Fruit fly (Drosophila melanogaster) whole organism, embryonic: Measurements from ENCODE around the gene Sqor.

Experiments
- Aef1 ChIP-seq: fragments of 200-800 bp; sonication (Bioruptor generic); IDR thresholded peaks from 3 replicates; pipeline ENCODE4 v1.3.6; 2022; ENCODE audit warnings: missing biosample characterization, missing genetic modification characterization
- B-H2 ChIP-seq: fragments of 200-800 bp; sonication (Bioruptor generic); optimal IDR thresholded peaks from 2 replicates; lab custom pipeline; 2018; ENCODE audit warnings: missing biosample characterization, mild to moderate bottlenecking, missing genetic modification characterization
- Bgb ChIP-seq: fragments of 200-800 bp; sonication (Bioruptor generic); IDR thresholded peaks from 2 replicates; pipeline ENCODE4 v1.3.6; 2022; ENCODE audit warnings: missing biosample characterization, missing genetic modification characterization; ENCODE audit not compliant: partially characterized antibody
- CG10209 ChIP-seq: fragments of 200-800 bp; sonication (Bioruptor generic); optimal IDR thresholded peaks from 3 replicates; lab custom pipeline; 2017; ENCODE audit warnings: missing biosample characterization, mild to moderate bottlenecking, missing genetic modification characterization, missing genetic modification reagents
- CG10274 ChIP-seq: fragments of 200-800 bp; sonication (Bioruptor generic); optimal IDR thresholded peaks from 3 replicates; lab custom pipeline; 2017; ENCODE audit warnings: missing biosample characterization, mild to moderate bottlenecking, missing genetic modification characterization
- CG10321 ChIP-seq: fragments of 200-800 bp; sonication (Bioruptor generic); IDR thresholded peaks from 2 replicates; pipeline ENCODE4 v1.3.6; 2022; ENCODE audit warnings: missing biosample characterization, missing genetic modification characterization
- CG10366 ChIP-seq: fragments of 200-800 bp; sonication (Bioruptor generic); IDR thresholded peaks from 2 replicates; pipeline ENCODE4 v1.3.6; 2022; ENCODE audit warnings: missing biosample characterization, missing genetic modification characterization
- CG11398 ChIP-seq: fragments of 200-800 bp; sonication (Bioruptor generic); optimal IDR thresholded peaks from 2 replicates; lab custom pipeline; 2016; ENCODE audit warnings: missing biosample characterization, missing genetic modification characterization
- CG11695 ChIP-seq: fragments of 200-800 bp; sonication (Bioruptor generic); IDR thresholded peaks from 3 replicates; pipeline ENCODE4 v1.3.6; 2022; ENCODE audit warnings: missing biosample characterization, missing genetic modification characterization
- CG12219 ChIP-seq: fragments of 200-800 bp; sonication (Bioruptor generic); optimal IDR thresholded peaks from 3 replicates; lab custom pipeline; 2018; ENCODE audit warnings: missing biosample characterization, mild to moderate bottlenecking, missing genetic modification characterization
- CG12942 ChIP-seq: fragments of 200-800 bp; sonication (Bioruptor generic); optimal IDR thresholded peaks from 3 replicates; lab custom pipeline; 2016; ENCODE audit warnings: missing biosample characterization, missing genetic modification characterization
- CG13287 ChIP-seq: fragments of 200-800 bp; sonication (Bioruptor generic); IDR thresholded peaks from 2 replicates; pipeline ENCODE4 v1.3.6; 2022; ENCODE audit warnings: missing biosample characterization, missing genetic modification characterization; ENCODE audit not compliant: partially characterized antibody
- CG13424 ChIP-seq: fragments of 200-800 bp; sonication (Bioruptor generic); optimal IDR thresholded peaks from 2 replicates; lab custom pipeline; 2019; ENCODE audit warnings: missing biosample characterization, mild to moderate bottlenecking, missing genetic modification characterization, moderate library complexity
- CG15011 ChIP-seq: fragments of 200-800 bp; sonication (Bioruptor generic); optimal IDR thresholded peaks from 3 replicates; lab custom pipeline; 2018; ENCODE audit warnings: missing biosample characterization, mild to moderate bottlenecking, missing genetic modification characterization
- CG16813 ChIP-seq: fragments of 200-800 bp; sonication (Bioruptor generic); IDR thresholded peaks from 3 replicates; pipeline ENCODE4 v1.3.6; 2022; ENCODE audit warnings: missing biosample characterization, missing genetic modification characterization; ENCODE audit not compliant: partially characterized antibody
- CG17359 ChIP-seq: fragments of 200-800 bp; sonication (Bioruptor generic); optimal IDR thresholded peaks from 3 replicates; lab custom pipeline; 2018; ENCODE audit warnings: missing biosample characterization, mild to moderate bottlenecking, missing genetic modification characterization, moderate library complexity
- CG17385 ChIP-seq: fragments of 200-800 bp; sonication (Bioruptor generic); optimal IDR thresholded peaks from 3 replicates; lab custom pipeline; 2018; ENCODE audit warnings: missing biosample characterization, mild to moderate bottlenecking, missing genetic modification characterization
- CG18262 ChIP-seq: fragments of 200-800 bp; optimal IDR thresholded peaks from 3 replicates; lab custom pipeline; 2019; ENCODE audit warnings: missing biosample characterization, mild to moderate bottlenecking, missing genetic modification characterization, moderate library complexity
- CG18619 ChIP-seq: fragments of 200-800 bp; sonication (Bioruptor generic); optimal IDR thresholded peaks from 3 replicates; lab custom pipeline; 2017; ENCODE audit warnings: missing biosample characterization, mild to moderate bottlenecking, missing genetic modification characterization
- CG31365 ChIP-seq: fragments of 200-800 bp; sonication (Bioruptor generic); optimal IDR thresholded peaks from 2 replicates; lab custom pipeline; 2018; ENCODE audit warnings: missing biosample characterization, mild to moderate bottlenecking, missing genetic modification characterization
- CG3726 ChIP-seq: fragments of 200-800 bp; sonication (Bioruptor generic); IDR thresholded peaks from 3 replicates; pipeline ENCODE4, ENCODE4 v1.3.6; 2022; ENCODE audit warnings: missing biosample characterization, missing genetic modification characterization
- CG3847 ChIP-seq: fragments of 200-800 bp; sonication (Bioruptor generic); IDR thresholded peaks from 2 replicates; pipeline ENCODE4 v1.3.6; 2022; ENCODE audit warnings: missing biosample characterization, missing genetic modification characterization
- CG5180 ChIP-seq: fragments of 200-800 bp; sonication (Bioruptor generic); optimal IDR thresholded peaks from 3 replicates; lab custom pipeline; 2017; ENCODE audit warnings: missing biosample characterization, missing genetic modification characterization, mild to moderate bottlenecking, moderate library complexity, missing genetic modification reagents
- CG6254 ChIP-seq: fragments of 200-800 bp; sonication (Bioruptor generic); optimal IDR thresholded peaks from 3 replicates; lab custom pipeline; 2017; ENCODE audit warnings: mild to moderate bottlenecking, missing biosample characterization, missing genetic modification reagents, missing genetic modification characterization
- CG6654 ChIP-seq: fragments of 200-800 bp; sonication (Bioruptor generic); optimal IDR thresholded peaks from 2 replicates; lab custom pipeline; 2017; ENCODE audit warnings: missing biosample characterization, mild to moderate bottlenecking, missing genetic modification characterization
- D19A ChIP-seq: fragments of 200-800 bp; optimal IDR thresholded peaks from 3 replicates; lab custom pipeline; 2019; ENCODE audit warnings: missing biosample characterization, mild to moderate bottlenecking, missing genetic modification characterization, moderate library complexity
- Dip3 ChIP-seq: fragments of 200-800 bp; sonication (Bioruptor generic); optimal IDR thresholded peaks from 3 replicates; lab custom pipeline; 2016; ENCODE audit warnings: missing biosample characterization, missing genetic modification characterization
- Dll ChIP-seq: fragments of 200-800 bp; sonication (Bioruptor generic); IDR thresholded peaks from 4 replicates; pipeline ENCODE4 v1.3.6; 2022; ENCODE audit warnings: missing biosample characterization, missing genetic modification characterization; ENCODE audit not compliant: partially characterized antibody
- Hmr ChIP-seq: fragments of 200-800 bp; sonication (Bioruptor generic); optimal IDR thresholded peaks from 3 replicates; lab custom pipeline; 2017; ENCODE audit warnings: mild to moderate bottlenecking, missing biosample characterization, missing genetic modification reagents, missing genetic modification characterization
- Hr51 ChIP-seq, 2 experiments: fragments of 200-800 bp; sonication (Bioruptor generic); optimal IDR thresholded peaks; 2 replicates in 1 of 2; 3 replicates in 1 of 2; lab custom pipeline; 2016 to 2018; ENCODE audit warnings: missing biosample characterization in 2 of 2, missing genetic modification characterization in 2 of 2, mild to moderate bottlenecking in 1 of 2, moderate library complexity in 1 of 2
- Lim3 ChIP-seq: fragments of 200-800 bp; sonication (Bioruptor generic); IDR thresholded peaks from 2 replicates; pipeline ENCODE4 v1.3.6; 2022; ENCODE audit warnings: missing biosample characterization, missing genetic modification characterization
- Mad ChIP-seq: fragments of 200-800 bp; sonication (Bioruptor generic); optimal IDR thresholded peaks from 2 replicates; lab custom pipeline; 2016; ENCODE audit warnings: missing biosample characterization, missing genetic modification characterization
- Oli ChIP-seq: fragments of 200-800 bp; sonication (Bioruptor generic); optimal IDR thresholded peaks from 2 replicates; lab custom pipeline; 2018; ENCODE audit warnings: missing biosample characterization, mild to moderate bottlenecking, missing genetic modification characterization, moderate library complexity
- Optix ChIP-seq: fragments of 200-800 bp; sonication (Bioruptor generic); IDR thresholded peaks from 3 replicates; pipeline ENCODE4 v1.3.6; 2022; ENCODE audit warnings: missing biosample characterization, missing genetic modification characterization
- Sox102F ChIP-seq: fragments of 200-800 bp; sonication (Bioruptor generic); optimal IDR thresholded peaks from 2 replicates; lab custom pipeline; 2018; ENCODE audit warnings: missing biosample characterization, mild to moderate bottlenecking, missing genetic modification characterization, moderate library complexity
- Tbp ChIP-seq: fragments of >200 bp; optimal IDR thresholded peaks from 2 replicates; lab custom pipeline; 2018; ENCODE audit warnings: missing biosample characterization, missing genetic modification characterization
- Xrp1 ChIP-seq: fragments of 200-800 bp; sonication (Bioruptor generic); IDR thresholded peaks from 2 replicates; pipeline ENCODE4 v1.3.6; 2022; ENCODE audit warnings: missing biosample characterization, missing genetic modification characterization
- bab2 ChIP-seq: fragments of 200-800 bp; sonication (Bioruptor generic); optimal IDR thresholded peaks from 2 replicates; lab custom pipeline; 2016; ENCODE audit warnings: missing biosample characterization, missing genetic modification characterization
- bowl ChIP-seq: fragments of 200-800 bp; sonication (Bioruptor generic); IDR thresholded peaks from 2 replicates; pipeline ENCODE4 v1.3.6; 2022; ENCODE audit warnings: missing biosample characterization, missing genetic modification characterization
- dimm ChIP-seq: fragments of 200-800 bp; sonication (Bioruptor generic); IDR thresholded peaks from 2 replicates; pipeline ENCODE4 v1.3.6; 2022; ENCODE audit warnings: missing biosample characterization, missing genetic modification characterization
- dm ChIP-seq: fragments of 200-800 bp; sonication (Bioruptor generic); optimal IDR thresholded peaks from 3 replicates; lab custom pipeline; 2016; ENCODE audit warnings: missing biosample characterization, missing genetic modification characterization
- esg ChIP-seq: fragments of 200-800 bp; sonication (Bioruptor generic); conservative IDR thresholded peaks from 2 replicates; pipeline ENCODE4 v1.3.6; 2022; ENCODE audit warnings: missing biosample characterization, missing genetic modification characterization
- ewg ChIP-seq: fragments of 200-800 bp; sonication (Bioruptor generic); optimal IDR thresholded peaks from 3 replicates; lab custom pipeline; 2017; ENCODE audit warnings: mild to moderate bottlenecking, missing biosample characterization, missing genetic modification reagents, missing genetic modification characterization
- fd102C ChIP-seq: fragments of 200-800 bp; sonication (Bioruptor generic); optimal IDR thresholded peaks from 2 replicates; lab custom pipeline; 2018; ENCODE audit warnings: missing biosample characterization, mild to moderate bottlenecking, missing genetic modification characterization, moderate library complexity
- fd64A ChIP-seq: fragments of 200-800 bp; sonication (Bioruptor generic); optimal IDR thresholded peaks from 3 replicates; lab custom pipeline; 2018; ENCODE audit warnings: missing biosample characterization, mild to moderate bottlenecking, missing genetic modification characterization
- fru ChIP-seq: fragments of >200 bp; optimal IDR thresholded peaks from 2 replicates; lab custom pipeline; 2017
- hth ChIP-seq: fragments of >200 bp; optimal IDR thresholded peaks from 2 replicates; lab custom pipeline; 2017; ENCODE audit warnings: inconsistent platforms
- jing ChIP-seq: fragments of 200-800 bp; sonication (Bioruptor generic); optimal IDR thresholded peaks from 2 replicates; lab custom pipeline; 2018; ENCODE audit warnings: missing biosample characterization, mild to moderate bottlenecking, missing genetic modification characterization
- ken ChIP-seq: fragments of 200-800 bp; sonication (Bioruptor generic); IDR thresholded peaks from 3 replicates; pipeline ENCODE4 v1.3.6; 2022; ENCODE audit warnings: missing biosample characterization, missing genetic modification characterization
- pros ChIP-seq: fragments of 200-800 bp; sonication (Bioruptor generic); optimal IDR thresholded peaks from 3 replicates; lab custom pipeline; 2019; ENCODE audit warnings: missing biosample characterization, mild to moderate bottlenecking, missing genetic modification characterization, moderate library complexity
- ranshi ChIP-seq: fragments of 200-800 bp; sonication (Bioruptor generic); IDR thresholded peaks from 2 replicates; pipeline ENCODE4 v1.3.6; 2022; ENCODE audit warnings: missing biosample characterization, missing genetic modification characterization

The Sqor gene

DNA sequence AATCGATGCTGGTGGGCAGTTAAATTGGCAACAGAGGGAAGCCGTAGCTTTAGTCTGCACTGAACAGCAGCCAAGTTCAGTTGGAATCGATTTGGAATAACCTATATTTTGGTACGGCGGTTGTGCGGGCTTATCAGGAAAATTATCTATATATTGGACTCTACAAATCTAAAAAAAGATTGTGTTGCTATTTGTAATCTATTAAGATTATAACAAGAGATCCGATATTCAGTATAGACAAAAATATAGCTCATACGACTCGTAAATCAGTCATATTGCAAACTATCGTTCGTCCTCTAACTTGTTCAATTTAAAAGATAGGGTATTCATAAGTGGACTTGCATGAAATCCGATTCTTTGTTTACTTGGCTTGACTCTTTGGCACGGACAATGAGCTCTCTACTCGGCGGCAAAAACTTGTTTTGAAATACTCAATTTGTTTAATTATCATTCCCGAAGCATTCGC lies 48.7 kb downstream of the Sqor start, which contains the start of gene Hexo1 (continued):
- TF ChIP-seq CG17385 (GFP tag; lab: Kevin White, UChicago) (peak; percentile 36), CG12219 (GFP tag; lab: Kevin White, UChicago) (peak; percentile 34), Lim3 (GFP tag; lab: Robert Waterston, UW) (no peak), Dll (GFP tag; lab: Robert Waterston, UW) (no peak), Oli (tag; lab: Kevin White, UChicago) (peak; percentile 25), CG3726 (GFP tag; lab: Robert Waterston, UW) (no peak), Mad (GFP tag; lab: Kevin White, UChicago) (no peak), Bgb (GFP tag; lab: Robert Waterston, UW) (no peak), CG10209 (GFP tag; lab: Kevin White, UChicago) (no peak), Dip3 (GFP tag; lab: Kevin White, UChicago) (no peak), ranshi (no peak), CG18619 (GFP tag; lab: Kevin White, UChicago) (no peak), bab2 (peak; percentile 13), CG10366 (GFP tag; lab: Robert Waterston, UW) (0 out of 2 replicates have a peak, but pooled peaks have one; percentile 10), Aef1 (GFP tag; lab: Robert Waterston, UW) (no peak), pros (no peak), CG11398 (GFP tag; lab: Kevin White, UChicago) (no peak), CG17359 (tag; lab: Kevin White, UChicago) (peak; percentile 40), CG11695 (GFP tag; lab: Robert Waterston, UW) (0 out of 3 replicates have a peak, but pooled peaks have one; percentile 40), fd102C (GFP tag; lab: Kevin White, UChicago) (no peak), Xrp1 (peak; percentile 27; the same call in 1 of the 2 replicates), ewg (GFP tag; lab: Kevin White, UChicago) (no peak), ken (GFP tag; lab: Robert Waterston, UW) (no peak), D19A (tag; lab: Kevin White, UChicago) (peak; percentile 97), Tbp (GFP tag; lab: Kevin White, UChicago) (no peak), CG31365 (tag; lab: Kevin White, UChicago) (no peak), Optix (GFP tag; lab: Robert Waterston, UW) (no peak), Hmr (GFP tag; lab: Kevin White, UChicago) (peak; percentile 37), CG6654 (GFP tag; lab: Kevin White, UChicago) (no peak), hth (lab: Kevin White, UChicago) (no peak), dimm (no peak), CG13424 (tag; lab: Kevin White, UChicago) (peak; percentile 42), CG5180 (GFP tag; lab: Kevin White, UChicago) (no peak), dm (GFP tag; lab: Kevin White, UChicago) (no peak), jing (GFP tag; lab: Kevin White, UChicago) (no peak), CG10321 (no peak), Hr51 (GFP tag; optimal IDR thresholded peaks at IDR 0.05; lab: Kevin White, UChicago) (no peak), CG13287 (GFP tag; lab: Robert Waterston, UW) (peak; percentile 23; the same call in 1 of the 2 replicates), B-H2 (GFP tag; lab: Kevin White, UChicago) (no peak), CG6254 (GFP tag; lab: Kevin White, UChicago) (no peak), CG16813 (GFP tag; lab: Robert Waterston, UW) (no peak), fd64A (no peak), CG3847 (GFP tag; lab: Robert Waterston, UW) (no peak), CG15011 (GFP tag; lab: Kevin White, UChicago) (no peak), CG12942 (GFP tag; lab: Kevin White, UChicago) (no peak), bowl (GFP tag; lab: Robert Waterston, UW) (no peak), Sox102F (GFP tag; lab: Kevin White, UChicago) (peak; percentile 33), fru (no peak), CG18262 (peak; percentile 31), esg (GFP tag; lab: Robert Waterston, UW) (no peak), CG10274 (GFP tag; lab: Kevin White, UChicago) (no peak)
